Fruit fly (Drosophila melanogaster) whole organism, embryonic: Measurements from ENCODE around the gene CG5715.
A peak's percentile ranks its signal among the peaks of the same experiment; 100 is the strongest.

Source experiments
- Atf-2 ChIP-seq: fragments of 200-800 bp; sonication (Bioruptor generic); optimal IDR thresholded peaks from 2 replicates; lab custom pipeline; 2016; ENCODE audit warnings: missing biosample characterization, missing genetic modification characterization
- CG1024 ChIP-seq: fragments of 200-800 bp; sonication (Bioruptor generic); IDR thresholded peaks from 2 replicates; pipeline ENCODE4 v1.3.6; 2022; ENCODE audit warnings: missing biosample characterization, missing genetic modification characterization
- CG10321 ChIP-seq: fragments of 200-800 bp; sonication (Bioruptor generic); IDR thresholded peaks from 2 replicates; pipeline ENCODE4 v1.3.6; 2022; ENCODE audit warnings: missing biosample characterization, missing genetic modification characterization
- CG11247 ChIP-seq: fragments of 200-800 bp; sonication (Bioruptor generic); IDR thresholded peaks from 2 replicates; pipeline ENCODE4 v1.3.6; 2022; ENCODE audit warnings: missing biosample characterization, missing genetic modification characterization
- CG11723 ChIP-seq: fragments of 200-800 bp; sonication (Bioruptor generic); optimal IDR thresholded peaks from 2 replicates; lab custom pipeline; 2017; ENCODE audit warnings: missing biosample characterization, mild to moderate bottlenecking, missing genetic modification characterization
- CG12236 ChIP-seq: fragments of 200-800 bp; sonication (Bioruptor generic); optimal IDR thresholded peaks from 2 replicates; lab custom pipeline; 2016; ENCODE audit warnings: missing biosample characterization, missing genetic modification characterization
- CG13123 ChIP-seq: fragments of 200-800 bp; sonication (Bioruptor generic); optimal IDR thresholded peaks from 2 replicates; lab custom pipeline; 2016; ENCODE audit warnings: missing biosample characterization, missing genetic modification characterization
- CG14965 ChIP-seq: fragments of 200-800 bp; sonication (Bioruptor generic); optimal IDR thresholded peaks from 2 replicates; lab custom pipeline; 2016; ENCODE audit warnings: missing biosample characterization, missing genetic modification characterization, borderline replicate concordance
- CG15601 ChIP-seq: fragments of 200-800 bp; sonication (Bioruptor generic); optimal IDR thresholded peaks from 3 replicates; lab custom pipeline; 2019; ENCODE audit warnings: missing biosample characterization, mild to moderate bottlenecking, missing genetic modification characterization, moderate library complexity
- CG15696 ChIP-seq: fragments of 200-800 bp; sonication (Bioruptor generic); optimal IDR thresholded peaks from 2 replicates; lab custom pipeline; 2019; ENCODE audit warnings: missing biosample characterization, mild to moderate bottlenecking, missing genetic modification characterization, moderate library complexity
- CG16779 ChIP-seq: fragments of 200-800 bp; sonication (Bioruptor generic); IDR thresholded peaks from 2 replicates; pipeline ENCODE4 v1.3.6; 2022; ENCODE audit warnings: missing biosample characterization, missing genetic modification characterization
- CG17186 ChIP-seq: fragments of 200-800 bp; sonication (Bioruptor generic); optimal IDR thresholded peaks from 3 replicates; lab custom pipeline; 2017; ENCODE audit warnings: missing biosample characterization, missing genetic modification reagents, missing genetic modification characterization
- CG17359 ChIP-seq: fragments of 200-800 bp; sonication (Bioruptor generic); optimal IDR thresholded peaks from 3 replicates; lab custom pipeline; 2018; ENCODE audit warnings: missing biosample characterization, mild to moderate bottlenecking, missing genetic modification characterization, moderate library complexity
- CG17385 ChIP-seq: fragments of 200-800 bp; sonication (Bioruptor generic); optimal IDR thresholded peaks from 3 replicates; lab custom pipeline; 2018; ENCODE audit warnings: missing biosample characterization, mild to moderate bottlenecking, missing genetic modification characterization
- CG1792 ChIP-seq: fragments of 200-800 bp; sonication (Bioruptor generic); optimal IDR thresholded peaks from 2 replicates; lab custom pipeline; 2016; ENCODE audit warnings: missing biosample characterization, missing genetic modification characterization
- CG30020 ChIP-seq: fragments of 200-800 bp; optimal IDR thresholded peaks from 2 replicates; lab custom pipeline; 2019; ENCODE audit warnings: missing biosample characterization, mild to moderate bottlenecking, missing genetic modification characterization, moderate library complexity
- CG32532 ChIP-seq: fragments of 200-800 bp; sonication (Bioruptor generic); IDR thresholded peaks from 2 replicates; pipeline ENCODE4 v1.3.6; 2022; ENCODE audit warnings: missing biosample characterization, missing genetic modification characterization
- CG32772 ChIP-seq: fragments of 200-800 bp; sonication (Bioruptor generic); IDR thresholded peaks from 2 replicates; pipeline ENCODE4 v1.3.6; 2022; ENCODE audit warnings: missing biosample characterization, missing genetic modification characterization
- CG33213 ChIP-seq: fragments of 200-800 bp; sonication (Bioruptor generic); optimal IDR thresholded peaks from 3 replicates; lab custom pipeline; 2016; ENCODE audit warnings: missing biosample characterization, missing genetic modification characterization
- CG3995 ChIP-seq: fragments of 200-800 bp; sonication (Bioruptor generic); optimal IDR thresholded peaks from 3 replicates; lab custom pipeline; 2016; ENCODE audit warnings: missing biosample characterization, missing genetic modification characterization
- CG6654 ChIP-seq: fragments of 200-800 bp; sonication (Bioruptor generic); optimal IDR thresholded peaks from 2 replicates; lab custom pipeline; 2017; ENCODE audit warnings: missing biosample characterization, mild to moderate bottlenecking, missing genetic modification characterization
- CG7786 ChIP-seq: fragments of 200-800 bp; sonication (Bioruptor generic); optimal IDR thresholded peaks from 2 replicates; lab custom pipeline; 2016; ENCODE audit warnings: missing biosample characterization, missing genetic modification characterization
- CG9876 ChIP-seq: fragments of 200-800 bp; sonication (Bioruptor generic); optimal IDR thresholded peaks from 2 replicates; lab custom pipeline; 2016; ENCODE audit warnings: missing biosample characterization, missing genetic modification characterization
- D19B ChIP-seq: fragments of 200-800 bp; sonication (Bioruptor generic); optimal IDR thresholded peaks from 2 replicates; lab custom pipeline; 2017; ENCODE audit warnings: missing biosample characterization, mild to moderate bottlenecking, missing genetic modification characterization
- ERR ChIP-seq: fragments of 200-800 bp; sonication (Bioruptor generic); optimal IDR thresholded peaks from 2 replicates; lab custom pipeline; 2016; ENCODE audit warnings: missing biosample characterization, missing genetic modification characterization
- Ets65A ChIP-seq: fragments of 200-800 bp; sonication (Bioruptor generic); peaks from one replicate; lab custom pipeline; 2016; ENCODE audit warnings: missing biosample characterization, missing genetic modification characterization
- HmgZ ChIP-seq: fragments of 200-800 bp; sonication (Bioruptor generic); optimal IDR thresholded peaks from 2 replicates; lab custom pipeline; 2018; ENCODE audit warnings: missing biosample characterization, mild to moderate bottlenecking, missing genetic modification characterization
- Neu2 ChIP-seq: fragments of 200-800 bp; sonication (Bioruptor generic); optimal IDR thresholded peaks from 3 replicates; lab custom pipeline; 2016; ENCODE audit warnings: missing biosample characterization, missing genetic modification characterization, borderline replicate concordance
- Optix ChIP-seq: fragments of 200-800 bp; sonication (Bioruptor generic); IDR thresholded peaks from 3 replicates; pipeline ENCODE4 v1.3.6; 2022; ENCODE audit warnings: missing biosample characterization, missing genetic modification characterization
- Rx ChIP-seq: fragments of 200-800 bp; sonication (Bioruptor generic); IDR thresholded peaks from 2 replicates; pipeline ENCODE4 v1.3.6; 2022; ENCODE audit warnings: missing biosample characterization, missing genetic modification characterization
- Side ChIP-seq: fragments of 200-800 bp; sonication (Bioruptor generic); optimal IDR thresholded peaks from 2 replicates; lab custom pipeline; 2016; ENCODE audit warnings: missing biosample characterization, missing genetic modification characterization
- Taf1 ChIP-seq: fragments of 200-800 bp; sonication (Bioruptor generic); IDR thresholded peaks from 2 replicates; pipeline ENCODE4 v1.3.6; 2022; ENCODE audit warnings: missing biosample characterization, missing genetic modification characterization
- ara ChIP-seq: fragments of 200-800 bp; sonication (Bioruptor generic); IDR thresholded peaks from 2 replicates; pipeline ENCODE4 v1.3.6; 2022; ENCODE audit warnings: missing biosample characterization, missing genetic modification characterization
- cas ChIP-seq: fragments of 200-800 bp; sonication (Bioruptor generic); IDR thresholded peaks from 2 replicates; pipeline ENCODE4 v1.3.6; 2022; ENCODE audit warnings: missing biosample characterization, missing genetic modification characterization
- chm ChIP-seq: fragments of 200-800 bp; sonication (Bioruptor generic); IDR thresholded peaks from 2 replicates; pipeline ENCODE4 v1.3.6; 2022; ENCODE audit warnings: missing biosample characterization, missing genetic modification characterization
- disco-r ChIP-seq: fragments of 200-800 bp; sonication (Bioruptor generic); optimal IDR thresholded peaks from 2 replicates; lab custom pipeline; 2016; ENCODE audit warnings: missing biosample characterization, missing genetic modification characterization
- dm ChIP-seq: fragments of 200-800 bp; sonication (Bioruptor generic); optimal IDR thresholded peaks from 3 replicates; lab custom pipeline; 2016; ENCODE audit warnings: missing biosample characterization, missing genetic modification characterization
- exex ChIP-seq: fragments of 200-800 bp; sonication (Bioruptor generic); optimal IDR thresholded peaks from 4 replicates; lab custom pipeline; 2018; ENCODE audit warnings: missing biosample characterization, mild to moderate bottlenecking, missing genetic modification characterization, moderate library complexity
- eyg ChIP-seq: fragments of 200-800 bp; sonication (Bioruptor generic); optimal IDR thresholded peaks from 3 replicates; lab custom pipeline; 2016; ENCODE audit warnings: missing biosample characterization, missing genetic modification characterization
- fd102C ChIP-seq: fragments of 200-800 bp; sonication (Bioruptor generic); optimal IDR thresholded peaks from 2 replicates; lab custom pipeline; 2018; ENCODE audit warnings: missing biosample characterization, mild to moderate bottlenecking, missing genetic modification characterization, moderate library complexity
- gt ChIP-seq: fragments of 200-800 bp; sonication (Bioruptor generic); IDR thresholded peaks from 2 replicates; pipeline ENCODE4 v1.3.6; 2022; ENCODE audit warnings: missing biosample characterization, missing genetic modification characterization
- her ChIP-seq: fragments of 200-800 bp; sonication (Bioruptor generic); optimal IDR thresholded peaks from 2 replicates; lab custom pipeline; 2016; ENCODE audit warnings: missing biosample characterization, missing genetic modification characterization
- jigr1 ChIP-seq: fragments of 200-800 bp; sonication (Bioruptor generic); IDR thresholded peaks from 3 replicates; pipeline ENCODE4 v1.3.6; 2022; ENCODE audit warnings: missing biosample characterization, missing genetic modification characterization
- jumu ChIP-seq: fragments of 200-800 bp; sonication (Bioruptor generic); optimal IDR thresholded peaks from 3 replicates; lab custom pipeline; 2016; ENCODE audit warnings: missing biosample characterization, missing genetic modification characterization
- lab ChIP-seq: fragments of 200-800 bp; sonication (Bioruptor generic); optimal IDR thresholded peaks from 3 replicates; lab custom pipeline; 2017; ENCODE audit warnings: missing biosample characterization, missing genetic modification characterization, mild to moderate bottlenecking, moderate library complexity, missing genetic modification reagents
- nmo ChIP-seq: fragments of 200-800 bp; sonication (Bioruptor generic); optimal IDR thresholded peaks from 2 replicates; lab custom pipeline; 2018; ENCODE audit warnings: missing biosample characterization, mild to moderate bottlenecking, missing genetic modification characterization, moderate library complexity
- pfk ChIP-seq: fragments of 200-800 bp; sonication (Bioruptor generic); optimal IDR thresholded peaks from 2 replicates; lab custom pipeline; 2018; ENCODE audit warnings: missing biosample characterization, mild to moderate bottlenecking, missing genetic modification characterization, moderate library complexity
- shn ChIP-seq: fragments of 200-800 bp; sonication (Bioruptor generic); optimal IDR thresholded peaks from 3 replicates; lab custom pipeline; 2016; ENCODE audit warnings: missing biosample characterization, missing genetic modification characterization
- slbo ChIP-seq: fragments of 200-800 bp; sonication (Bioruptor generic); IDR thresholded peaks from 2 replicates; pipeline ENCODE4 v1.3.6; 2022; ENCODE audit warnings: missing biosample characterization, missing genetic modification characterization
- so ChIP-seq: fragments of 200-800 bp; sonication (Bioruptor generic); IDR thresholded peaks from 3 replicates; pipeline ENCODE4 v1.3.6; 2022; ENCODE audit warnings: missing biosample characterization, missing genetic modification characterization
- tup ChIP-seq: fragments of 200-800 bp; sonication (Bioruptor generic); optimal IDR thresholded peaks from 2 replicates; lab custom pipeline; 2016; ENCODE audit warnings: missing biosample characterization, mild to moderate bottlenecking, missing genetic modification characterization, moderate library complexity

The CG5715 gene

dm6 chr3R:24333182-24333808, 39.1 kb upstream of the CG5715 start, which contains the start of the genes Rrp5 and Dis3 (continued):
- TF ChIP-seq Optix (no peak), CG17186 (GFP tag; lab: Kevin White, UChicago) (peak; percentile 87), ERR (GFP tag; lab: Kevin White, UChicago) (no peak), cas (peak; percentile 30; the same call in 1 of the 2 replicates), CG32772 (no peak), Ets65A (GFP tag; lab: Kevin White, UChicago) (peak; percentile 66), CG12236 (GFP tag; lab: Kevin White, UChicago) (no peak), dm (GFP tag; lab: Kevin White, UChicago) (peak; percentile 100), CG1024 (GFP tag; lab: Robert Waterston, UW) (peak; percentile 91), CG13123 (no peak), CG7786 (peak; percentile 43), Taf1 (no peak), gt (GFP tag; lab: Robert Waterston, UW) (no peak), ara (GFP tag; lab: Robert Waterston, UW) (0 out of 2 replicates have a peak, but pooled peaks have one; percentile 50), jumu (GFP tag; lab: Kevin White, UChicago) (peak; percentile 39), jigr1 (GFP tag; lab: Robert Waterston, UW) (no peak), CG14965 (GFP tag; lab: Kevin White, UChicago) (no peak), eyg (GFP tag; lab: Kevin White, UChicago) (no peak), CG15696 (tag; lab: Kevin White, UChicago) (peak; percentile 29), so (GFP tag; lab: Robert Waterston, UW) (no peak), pfk (GFP tag; lab: Kevin White, UChicago) (peak; percentile 6), Side (peak; percentile 31), lab (GFP tag; lab: Kevin White, UChicago) (no peak), CG3995 (GFP tag; lab: Kevin White, UChicago) (peak; percentile 75), CG15601 (tag; lab: Kevin White, UChicago) (no peak), Neu2 (GFP tag; lab: Kevin White, UChicago) (no peak), fd102C (no peak), CG16779 (peak; percentile 54; the same call in 1 of the 2 replicates), CG6654 (GFP tag; lab: Kevin White, UChicago) (no peak), CG17385 (no peak), CG30020 (tag; lab: Kevin White, UChicago) (peak; percentile 94), shn (GFP tag; lab: Kevin White, UChicago) (peak; percentile 38), tup (no peak), CG9876 (GFP tag; lab: Kevin White, UChicago) (peak; percentile 57), her (GFP tag; lab: Kevin White, UChicago) (peak; percentile 96), disco-r (GFP tag; lab: Kevin White, UChicago) (no peak), HmgZ (tag; lab: Kevin White, UChicago) (peak; percentile 84), CG1792 (GFP tag; lab: Kevin White, UChicago) (peak; percentile 96), chm (GFP tag; lab: Robert Waterston, UW) (peak; percentile 44), slbo (GFP tag; lab: Robert Waterston, UW) (peak; percentile 80), CG33213 (GFP tag; lab: Kevin White, UChicago) (no peak), CG10321 (GFP tag; lab: Robert Waterston, UW) (no peak), CG11247 (peak; percentile 51), CG11723 (GFP tag; lab: Kevin White, UChicago) (no peak), exex (tag; lab: Kevin White, UChicago) (no peak), Rx (GFP tag; lab: Robert Waterston, UW) (no peak), nmo (GFP tag; lab: Kevin White, UChicago) (peak; percentile 66), CG17359 (tag; lab: Kevin White, UChicago) (no peak), Atf-2 (GFP tag; lab: Kevin White, UChicago) (no peak), CG32532 (peak; percentile 65), D19B (GFP tag; lab: Kevin White, UChicago) (no peak)
